Fruit fly (Drosophila melanogaster): ENCODE data around the gene CG5078.

The CG5078 gene

DNA sequence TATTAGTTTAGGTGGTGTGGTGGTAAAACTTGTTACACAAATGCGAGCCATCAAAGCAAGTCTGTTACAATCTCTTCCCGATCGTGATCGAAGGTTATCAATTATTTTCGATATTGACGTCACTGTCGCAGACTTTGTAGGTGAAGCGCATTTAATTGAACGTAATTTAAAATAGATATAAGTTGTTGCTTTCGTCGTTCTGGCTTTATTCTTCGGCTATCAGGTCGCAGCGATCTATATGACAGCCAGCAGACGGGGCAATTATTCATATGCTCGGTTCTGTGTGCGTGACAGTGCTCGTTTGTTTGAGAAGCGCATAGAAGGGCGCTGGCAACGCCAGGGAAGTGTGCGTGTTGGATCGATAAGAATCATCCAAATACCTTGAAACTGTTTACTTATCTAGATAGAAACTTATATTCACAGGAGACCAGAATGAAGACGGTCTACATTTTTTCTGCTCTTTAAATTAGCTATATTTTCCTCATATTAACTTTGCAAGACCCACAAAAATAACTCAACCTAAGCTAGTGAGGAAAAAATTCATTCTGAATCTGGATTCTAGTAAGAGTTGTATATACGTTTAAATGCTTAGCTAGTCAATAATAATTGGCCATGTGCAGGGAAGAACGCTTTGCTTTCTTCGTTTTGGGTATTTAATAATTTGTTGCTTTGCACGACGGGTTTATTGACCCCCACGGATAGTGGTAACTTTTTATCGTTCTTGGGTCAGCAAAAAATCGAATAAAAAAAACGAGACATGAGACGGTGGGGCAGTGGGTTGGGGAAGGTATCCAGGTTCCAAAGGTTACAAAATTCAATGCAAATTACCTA, 24.7 kb downstream of the CG5078 start:
- TF ChIP-seq gcm (GFP tag; optimal IDR thresholded peaks at IDR 0.05) (no peak), Nf-YB (GFP tag; optimal IDR thresholded peaks at IDR 0.05) (no peak), CG34376 (GFP tag; optimal IDR thresholded peaks at IDR 0.05) (no peak), CG4820 (GFP tag; optimal IDR thresholded peaks at IDR 0.05) (no peak), CG7357 (GFP tag; IDR thresholded peaks at IDR 0.05) (no peak), salm (tag; optimal IDR thresholded peaks at IDR 0.05) (no peak), nau (GFP tag; optimal IDR thresholded peaks at IDR 0.05) (no peak), vnd (GFP tag; IDR thresholded peaks at IDR 0.05; ENCODE audit: partially characterized antibody) (no peak), pita (GFP tag; optimal IDR thresholded peaks at IDR 0.05) (no peak), CG6272 (GFP tag; IDR thresholded peaks at IDR 0.05) (no peak), GATAe (GFP tag; conservative IDR thresholded peaks at IDR 0.05) (no peak), vvl (GFP tag; IDR thresholded peaks at IDR 0.05) (0 out of 2 replicates have a peak, but pooled peaks have one; percentile 6), maf-S (GFP tag; optimal IDR thresholded peaks at IDR 0.05) (no peak), disco-r (GFP tag; optimal IDR thresholded peaks at IDR 0.05) (no peak), fu2 (GFP tag; optimal IDR thresholded peaks at IDR 0.05) (no peak), rib (GFP tag; IDR thresholded peaks at IDR 0.05) (no peak), CG17829 (tag; optimal IDR thresholded peaks at IDR 0.05) (peak; percentile 99), fd96Cb (tag; optimal IDR thresholded peaks at IDR 0.05) (no peak), CG6254 (GFP tag; optimal IDR thresholded peaks at IDR 0.05) (no peak), kay (GFP tag; optimal IDR thresholded peaks at IDR 0.05) (no peak), mam (GFP tag; optimal IDR thresholded peaks at IDR 0.05) (no peak), kni (GFP tag; optimal IDR thresholded peaks at IDR 0.05) (no peak), sens (GFP tag) (no peak), Hmr (GFP tag; optimal IDR thresholded peaks at IDR 0.05) (peak; percentile 14), CG1024 (GFP tag; IDR thresholded peaks at IDR 0.05) (no peak), sna (GFP tag; IDR thresholded peaks at IDR 0.05; ENCODE audit: partially characterized antibody) (no peak), C15 (GFP tag; IDR thresholded peaks at IDR 0.05) (0 out of 3 replicates have a peak, but pooled peaks have one; percentile 22), nerfin-1 (tag; optimal IDR thresholded peaks at IDR 0.05) (no peak), MTF-1 (GFP tag; optimal IDR thresholded peaks at IDR 0.05; ENCODE audit: borderline replicate concordance) (no peak), HLH4C (GFP tag; IDR thresholded peaks at IDR 0.05; ENCODE audit: partially characterized antibody) (no peak), Ets65A (GFP tag) (peak; percentile 60), chinmo (GFP tag; IDR thresholded peaks at IDR 0.05; ENCODE audit: partially characterized antibody) (0 out of 4 replicates have a peak, but pooled peaks have one; percentile 40), CG14860 (GFP tag; IDR thresholded peaks at IDR 0.05; ENCODE audit: partially characterized antibody) (no peak), fd102C (GFP tag; optimal IDR thresholded peaks at IDR 0.05) (no peak), NC2β (GFP tag; optimal IDR thresholded peaks at IDR 0.05) (no peak), bbx (GFP tag; IDR thresholded peaks at IDR 0.05; ENCODE audit: partially characterized antibody) (no peak), usp (GFP tag; optimal IDR thresholded peaks at IDR 0.05) (no peak), sima (GFP tag; optimal IDR thresholded peaks at IDR 0.05) (no peak), CG15479 (GFP tag; optimal IDR thresholded peaks at IDR 0.05) (no peak), CG7839 (tag; optimal IDR thresholded peaks at IDR 0.05) (no peak), Hey (tag; optimal IDR thresholded peaks at IDR 0.05) (no peak), Usf (GFP tag; optimal IDR thresholded peaks at IDR 0.05) (no peak), CG11695 (GFP tag; IDR thresholded peaks at IDR 0.05) (no peak), CG15269 (tag; optimal IDR thresholded peaks at IDR 0.05) (no peak), HmgD (GFP tag; optimal IDR thresholded peaks at IDR 0.05) (no peak), CG10959 (GFP tag; IDR thresholded peaks at IDR 0.05) (no peak), tx (GFP tag; optimal IDR thresholded peaks at IDR 0.05) (no peak), CG10431 (GFP tag; optimal IDR thresholded peaks at IDR 0.05) (no peak), CG10654 (GFP tag; optimal IDR thresholded peaks at IDR 0.05) (no peak)
